Fruit fly (Drosophila melanogaster): ENCODE data around the gene Cpr67B.

The Cpr67B gene

dm6 chr3L:9383345-9384075, 21.1 kb upstream of the Cpr67B start, which contains the start of gene Hsp27 (continued):
- TF ChIP-seq dan (GFP tag; IDR thresholded peaks at IDR 0.05) (peak; percentile 94), lilli (GFP tag; optimal IDR thresholded peaks at IDR 0.05) (peak; percentile 98), CG7745 (tag; optimal IDR thresholded peaks at IDR 0.05) (peak; percentile 70), dm (GFP tag; optimal IDR thresholded peaks at IDR 0.05) (peak; percentile 62), CG11504 (tag; optimal IDR thresholded peaks at IDR 0.05) (peak; percentile 97), Camta (GFP tag; optimal IDR thresholded peaks at IDR 0.05) (peak; percentile 98), cad (GFP tag; optimal IDR thresholded peaks at IDR 0.05) (no peak), CG6683 (GFP tag; optimal IDR thresholded peaks at IDR 0.05) (peak; percentile 95), CG7963 (GFP tag; IDR thresholded peaks at IDR 0.05; ENCODE audit: partially characterized antibody) (no peak), insv (GFP tag; optimal IDR thresholded peaks at IDR 0.05) (peak in 1 of 2 experiments; percentile 27), dati (GFP tag; IDR thresholded peaks at IDR 0.05) (peak; percentile 96), CG8290 (GFP tag; optimal IDR thresholded peaks at IDR 0.05) (peak; percentile 95), CG8290 (tag; optimal IDR thresholded peaks at IDR 0.05) (peak in 1 of 2 experiments; percentile 66), Fer2 (tag; optimal IDR thresholded peaks at IDR 0.05) (peak; percentile 88), CHES-1-like (GFP tag; optimal IDR thresholded peaks at IDR 0.05) (peak; percentile 83), amos (GFP tag; IDR thresholded peaks at IDR 0.05; ENCODE audit: partially characterized antibody) (no peak; the same call in 1 of the 2 replicates), jigr1 (GFP tag; IDR thresholded peaks at IDR 0.05) (peak; percentile 98), fd102C (GFP tag; optimal IDR thresholded peaks at IDR 0.05) (peak; percentile 55), stc (GFP tag; IDR thresholded peaks at IDR 0.05) (peak; percentile 98), sug (tag; optimal IDR thresholded peaks at IDR 0.05) (peak; percentile 87), GATAe (GFP tag; conservative IDR thresholded peaks at IDR 0.05) (peak; percentile 92), CG14050 (GFP tag; IDR thresholded peaks at IDR 0.05) (peak; percentile 97), disco-r (GFP tag; optimal IDR thresholded peaks at IDR 0.05) (peak; percentile 87), fd64A (GFP tag; optimal IDR thresholded peaks at IDR 0.05) (peak; percentile 96), CG12236 (GFP tag; optimal IDR thresholded peaks at IDR 0.05) (peak; percentile 66), CG32772 (GFP tag; IDR thresholded peaks at IDR 0.05) (peak; percentile 99), CG15601 (tag; optimal IDR thresholded peaks at IDR 0.05) (peak; percentile 96), CG15073 (GFP tag; optimal IDR thresholded peaks at IDR 0.05) (peak; percentile 85), Bdp1 (GFP tag; optimal IDR thresholded peaks at IDR 0.05) (peak; percentile 83), CG9609 (GFP tag; optimal IDR thresholded peaks at IDR 0.05) (peak; percentile 88), NC2α (GFP tag; optimal IDR thresholded peaks at IDR 0.05) (peak; percentile 65), CG13775 (GFP tag; optimal IDR thresholded peaks at IDR 0.05) (peak; percentile 95), Nf-YC (tag; optimal IDR thresholded peaks at IDR 0.05) (peak; percentile 82), CG13624 (GFP tag; optimal IDR thresholded peaks at IDR 0.05) (peak; percentile 96), Gsc (GFP tag; IDR thresholded peaks at IDR 0.05) (peak; percentile 97), CG4854 (GFP tag; optimal IDR thresholded peaks at IDR 0.05) (peak; percentile 96), Atf6 (GFP tag; IDR thresholded peaks at IDR 0.05) (peak; percentile 97), CG17802 (tag; optimal IDR thresholded peaks at IDR 0.05) (peak; percentile 91), schlank (tag; optimal IDR thresholded peaks at IDR 0.05) (peak; percentile 94), CG11456 (GFP tag; IDR thresholded peaks at IDR 0.05) (peak; percentile 98), Hr78 (GFP tag; optimal IDR thresholded peaks at IDR 0.05) (peak in 1 of 2 experiments; percentile 92), gfzf (GFP tag; optimal IDR thresholded peaks at IDR 0.05) (no peak), btn (GFP tag; optimal IDR thresholded peaks at IDR 0.05) (peak; percentile 94), NfI (GFP tag; optimal IDR thresholded peaks at IDR 0.05) (peak; percentile 97), psq (GFP tag; optimal IDR thresholded peaks at IDR 0.05) (peak; percentile 92), pros (GFP tag; optimal IDR thresholded peaks at IDR 0.05) (no peak), Adf1 (GFP tag; IDR thresholded peaks at IDR 0.05) (peak; percentile 87), Scr (GFP tag; IDR thresholded peaks at IDR 0.05; ENCODE audit: partially characterized antibody) (no peak), CG12769 (tag; optimal IDR thresholded peaks at IDR 0.05) (peak; percentile 92)
